Fruit fly (Drosophila melanogaster) whole organism, embryonic: ENCODE data around the gene Aef1.

Experiments
- Bgb ChIP-seq: fragments of 200-800 bp; sonication (Bioruptor generic); IDR thresholded peaks from 2 replicates; pipeline ENCODE4 v1.3.6; 2022; ENCODE audit warnings: missing biosample characterization, missing genetic modification characterization; ENCODE audit not compliant: partially characterized antibody
- CG10431 ChIP-seq: fragments of 200-800 bp; sonication (Bioruptor generic); optimal IDR thresholded peaks from 3 replicates; lab custom pipeline; 2018; ENCODE audit warnings: missing biosample characterization, mild to moderate bottlenecking, missing genetic modification characterization
- CG11504 ChIP-seq: fragments of 200-800 bp; sonication (Bioruptor generic); optimal IDR thresholded peaks from 3 replicates; lab custom pipeline; 2019; ENCODE audit warnings: missing biosample characterization, mild to moderate bottlenecking, missing genetic modification characterization, moderate library complexity
- CG12071 ChIP-seq: fragments of 200-800 bp; sonication (Bioruptor generic); optimal IDR thresholded peaks from 3 replicates; lab custom pipeline; 2018; ENCODE audit warnings: missing biosample characterization, mild to moderate bottlenecking, missing genetic modification characterization
- CG12104 ChIP-seq: fragments of 200-800 bp; sonication (Bioruptor generic); optimal IDR thresholded peaks from 3 replicates; lab custom pipeline; 2016; ENCODE audit warnings: missing biosample characterization, missing genetic modification characterization
- CG12299 ChIP-seq: fragments of 200-800 bp; sonication (Bioruptor generic); optimal IDR thresholded peaks from 2 replicates; lab custom pipeline; 2018; ENCODE audit warnings: missing biosample characterization, mild to moderate bottlenecking, missing genetic modification characterization
- CG15514 ChIP-seq: fragments of 200-800 bp; sonication (Bioruptor generic); optimal IDR thresholded peaks from 3 replicates; lab custom pipeline; 2017; ENCODE audit warnings: missing biosample characterization, missing genetic modification characterization, mild to moderate bottlenecking, moderate library complexity, missing genetic modification reagents
- CG16863 ChIP-seq: fragments of 200-800 bp; sonication (Bioruptor generic); optimal IDR thresholded peaks from 3 replicates; lab custom pipeline; 2016; ENCODE audit warnings: missing biosample characterization, missing genetic modification characterization
- CG17361 ChIP-seq: fragments of 200-800 bp; sonication (Bioruptor generic); IDR thresholded peaks from 3 replicates; pipeline ENCODE4 v1.3.6; 2022; ENCODE audit warnings: missing biosample characterization, missing genetic modification characterization
- CG18262 ChIP-seq: fragments of 200-800 bp; optimal IDR thresholded peaks from 3 replicates; lab custom pipeline; 2019; ENCODE audit warnings: missing biosample characterization, mild to moderate bottlenecking, missing genetic modification characterization, moderate library complexity
- CG18476 ChIP-seq: fragments of 200-800 bp; sonication (Bioruptor generic); optimal IDR thresholded peaks from 2 replicates; lab custom pipeline; 2016; ENCODE audit warnings: missing biosample characterization, mild to moderate bottlenecking, missing genetic modification characterization
- CG18764 ChIP-seq: fragments of 200-800 bp; sonication (Bioruptor generic); optimal IDR thresholded peaks from 3 replicates; lab custom pipeline; 2016; ENCODE audit warnings: missing biosample characterization, missing genetic modification characterization
- CG31441 ChIP-seq: fragments of 200-800 bp; sonication (Bioruptor generic); IDR thresholded peaks from 2 replicates; pipeline ENCODE4 v1.3.6; 2022; ENCODE audit warnings: missing biosample characterization, missing genetic modification characterization
- CG3163 ChIP-seq: fragments of 200-800 bp; sonication (Bioruptor generic); optimal IDR thresholded peaks from 3 replicates; lab custom pipeline; 2016; ENCODE audit warnings: missing biosample characterization, missing genetic modification characterization
- CG33213 ChIP-seq: fragments of 200-800 bp; sonication (Bioruptor generic); optimal IDR thresholded peaks from 3 replicates; lab custom pipeline; 2016; ENCODE audit warnings: missing biosample characterization, missing genetic modification characterization
- CG3407 ChIP-seq: fragments of 200-800 bp; sonication (Bioruptor generic); optimal IDR thresholded peaks from 2 replicates; lab custom pipeline; 2018; ENCODE audit warnings: missing biosample characterization, mild to moderate bottlenecking, missing genetic modification characterization
- CG3838 ChIP-seq: fragments of 200-800 bp; sonication (Bioruptor generic); optimal IDR thresholded peaks from 3 replicates; lab custom pipeline; 2016; ENCODE audit warnings: missing biosample characterization, missing genetic modification characterization
- CG42726 ChIP-seq: fragments of 200-800 bp; sonication (Bioruptor generic); IDR thresholded peaks from 2 replicates; pipeline ENCODE4 v1.3.6; 2022; ENCODE audit warnings: missing biosample characterization, missing genetic modification characterization; ENCODE audit not compliant: partially characterized antibody
- CG4328 ChIP-seq: fragments of 200-800 bp; sonication (Bioruptor generic); optimal IDR thresholded peaks from 3 replicates; lab custom pipeline; 2017; ENCODE audit warnings: missing biosample characterization, missing genetic modification reagents, missing genetic modification characterization
- CG4424 ChIP-seq: fragments of 200-800 bp; sonication (Bioruptor generic); optimal IDR thresholded peaks from 3 replicates; lab custom pipeline; 2016; ENCODE audit warnings: missing biosample characterization, missing genetic modification characterization
- CG5180 ChIP-seq: fragments of 200-800 bp; sonication (Bioruptor generic); optimal IDR thresholded peaks from 3 replicates; lab custom pipeline; 2017; ENCODE audit warnings: missing biosample characterization, missing genetic modification characterization, mild to moderate bottlenecking, moderate library complexity, missing genetic modification reagents
- CG6175 ChIP-seq: fragments of 200-800 bp; sonication (Bioruptor generic); IDR thresholded peaks from 3 replicates; pipeline ENCODE4 v1.3.6; 2022; ENCODE audit warnings: missing biosample characterization, missing genetic modification characterization
- CG6654 ChIP-seq: fragments of 200-800 bp; sonication (Bioruptor generic); optimal IDR thresholded peaks from 2 replicates; lab custom pipeline; 2017; ENCODE audit warnings: missing biosample characterization, mild to moderate bottlenecking, missing genetic modification characterization
- CG6791 ChIP-seq: fragments of 200-800 bp; sonication (Bioruptor generic); IDR thresholded peaks from 3 replicates; pipeline ENCODE4 v1.3.6; 2022; ENCODE audit warnings: missing biosample characterization, missing genetic modification characterization; ENCODE audit not compliant: partially characterized antibody
- CG6854 ChIP-seq: fragments of 200-800 bp; sonication (Bioruptor generic); optimal IDR thresholded peaks from 3 replicates; lab custom pipeline; 2017; ENCODE audit warnings: missing biosample characterization, mild to moderate bottlenecking, missing genetic modification characterization
- CG7357 ChIP-seq: fragments of 200-800 bp; sonication (Bioruptor generic); IDR thresholded peaks from 3 replicates; pipeline ENCODE4 v1.3.6; 2022; ENCODE audit warnings: missing biosample characterization, missing genetic modification characterization
- CG7786 ChIP-seq: fragments of 200-800 bp; sonication (Bioruptor generic); optimal IDR thresholded peaks from 2 replicates; lab custom pipeline; 2016; ENCODE audit warnings: missing biosample characterization, missing genetic modification characterization
- CG8290 ChIP-seq, 3 experiments: fragments of 200-800 bp; sonication (Bioruptor generic); optimal IDR thresholded peaks; 2 replicates each; lab custom pipeline; 2016 to 2019; ENCODE audit warnings: missing biosample characterization in 3 of 3, missing genetic modification characterization in 3 of 3, mild to moderate bottlenecking in 2 of 3, moderate library complexity in 1 of 3
- D ChIP-seq, 2 experiments: fragments of 200-800 bp in 1 of 2; fragments of >200 bp in 1 of 2; sonication (Bioruptor generic) in 1 of 2; optimal IDR thresholded peaks; 2 replicates in 1 of 2; 3 replicates in 1 of 2; lab custom pipeline; 2017; ENCODE audit warnings: mild to moderate bottlenecking in 1 of 2, missing biosample characterization in 1 of 2, missing genetic modification characterization in 1 of 2, missing genetic modification reagents in 1 of 2
- GATAe ChIP-seq: fragments of 200-800 bp; sonication (Bioruptor generic); conservative IDR thresholded peaks from 2 replicates; pipeline ENCODE4 v1.3.6; 2022; ENCODE audit warnings: missing biosample characterization, missing genetic modification characterization
- H2.0 ChIP-seq: fragments of 200-800 bp; sonication (Bioruptor generic); IDR thresholded peaks from 2 replicates; pipeline ENCODE4 v1.3.6; 2022; ENCODE audit warnings: missing biosample characterization, missing genetic modification characterization
- HLH3B ChIP-seq: fragments of 200-800 bp; sonication (Bioruptor generic); IDR thresholded peaks from 2 replicates; pipeline ENCODE4 v1.3.6; 2022; ENCODE audit warnings: missing biosample characterization, missing genetic modification characterization
- Hsf ChIP-seq: fragments of 200-800 bp; sonication (Bioruptor generic); optimal IDR thresholded peaks from 3 replicates; lab custom pipeline; 2016; ENCODE audit warnings: missing biosample characterization, missing genetic modification characterization
- NfI ChIP-seq: fragments of 200-800 bp; sonication (Bioruptor generic); optimal IDR thresholded peaks from 3 replicates; lab custom pipeline; 2018; ENCODE audit warnings: missing biosample characterization, mild to moderate bottlenecking, missing genetic modification characterization, moderate library complexity
- PHDP ChIP-seq: fragments of 200-800 bp; sonication (Bioruptor generic); optimal IDR thresholded peaks from 3 replicates; lab custom pipeline; 2018; ENCODE audit warnings: missing biosample characterization, mild to moderate bottlenecking, missing genetic modification characterization, moderate library complexity
- Sox100B ChIP-seq: fragments of 200-800 bp; sonication (Bioruptor generic); optimal IDR thresholded peaks from 3 replicates; lab custom pipeline; 2018; ENCODE audit warnings: missing biosample characterization, mild to moderate bottlenecking, missing genetic modification characterization
- Stat92E ChIP-seq, 3 experiments: fragments of >200 bp in 2 of 3; fragments of 200-800 bp in 1 of 3; sonication (Bioruptor generic) in 1 of 3; optimal IDR thresholded peaks; 2 replicates each; lab custom pipeline; 2017 to 2019; ENCODE audit warnings: missing biosample characterization in 3 of 3, missing genetic modification characterization in 3 of 3, mild to moderate bottlenecking in 1 of 3, moderate library complexity in 1 of 3
- Trl ChIP-seq, 3 experiments: fragments of >200 bp in 2 of 3; fragments of 200-800 bp in 1 of 3; sonication (Bioruptor generic) in 1 of 3; optimal IDR thresholded peaks; 2 replicates in 1 of 3; 3 replicates in 2 of 3; lab custom pipeline; 2016 to 2017; ENCODE audit warnings: missing biosample characterization in 1 of 3, missing genetic modification characterization in 1 of 3
- Usf ChIP-seq: fragments of 200-800 bp; sonication (Bioruptor generic); optimal IDR thresholded peaks from 2 replicates; lab custom pipeline; 2017; ENCODE audit warnings: missing genotype, missing biosample characterization, missing genetic modification characterization
- cg ChIP-seq: fragments of 200-800 bp; sonication (Bioruptor generic); optimal IDR thresholded peaks from 3 replicates; lab custom pipeline; 2019; ENCODE audit warnings: missing biosample characterization, mild to moderate bottlenecking, missing genetic modification characterization, moderate library complexity
- gcm ChIP-seq: fragments of 200-800 bp; sonication (Bioruptor generic); optimal IDR thresholded peaks from 2 replicates; lab custom pipeline; 2019; ENCODE audit warnings: missing biosample characterization, mild to moderate bottlenecking, missing genetic modification characterization, moderate library complexity
- gcm2 ChIP-seq: fragments of 200-800 bp; sonication (Bioruptor generic); optimal IDR thresholded peaks from 2 replicates; lab custom pipeline; 2016; ENCODE audit warnings: missing biosample characterization, missing genetic modification characterization
- gsb ChIP-seq: fragments of 200-800 bp; sonication (Bioruptor generic); IDR thresholded peaks from 2 replicates; pipeline ENCODE4 v1.3.6; 2022; ENCODE audit warnings: missing biosample characterization, missing genetic modification characterization
- gsb-n ChIP-seq: fragments of 200-800 bp; sonication (Bioruptor generic); optimal IDR thresholded peaks from 3 replicates; lab custom pipeline; 2018; ENCODE audit warnings: missing biosample characterization, mild to moderate bottlenecking, missing genetic modification characterization
- jing ChIP-seq: fragments of 200-800 bp; sonication (Bioruptor generic); optimal IDR thresholded peaks from 2 replicates; lab custom pipeline; 2018; ENCODE audit warnings: missing biosample characterization, mild to moderate bottlenecking, missing genetic modification characterization
- nerfin-2 ChIP-seq: fragments of 200-800 bp; sonication (Bioruptor generic); IDR thresholded peaks from 2 replicates; pipeline ENCODE4 v1.3.6; 2022; ENCODE audit warnings: missing biosample characterization, missing genetic modification characterization; ENCODE audit not compliant: partially characterized antibody
- ro ChIP-seq: fragments of 200-800 bp; sonication (Bioruptor generic); IDR thresholded peaks from 2 replicates; pipeline ENCODE4 v1.3.6; 2022; ENCODE audit warnings: missing biosample characterization, missing genetic modification characterization
- sima ChIP-seq: fragments of 200-800 bp; sonication (Bioruptor generic); optimal IDR thresholded peaks from 2 replicates; lab custom pipeline; 2016; ENCODE audit warnings: missing biosample characterization, missing genetic modification characterization
- sr ChIP-seq: fragments of 200-800 bp; sonication (Bioruptor generic); IDR thresholded peaks from 3 replicates; pipeline ENCODE4 v1.3.6; 2022; ENCODE audit warnings: missing biosample characterization, missing genetic modification characterization

The Aef1 gene

DNA sequence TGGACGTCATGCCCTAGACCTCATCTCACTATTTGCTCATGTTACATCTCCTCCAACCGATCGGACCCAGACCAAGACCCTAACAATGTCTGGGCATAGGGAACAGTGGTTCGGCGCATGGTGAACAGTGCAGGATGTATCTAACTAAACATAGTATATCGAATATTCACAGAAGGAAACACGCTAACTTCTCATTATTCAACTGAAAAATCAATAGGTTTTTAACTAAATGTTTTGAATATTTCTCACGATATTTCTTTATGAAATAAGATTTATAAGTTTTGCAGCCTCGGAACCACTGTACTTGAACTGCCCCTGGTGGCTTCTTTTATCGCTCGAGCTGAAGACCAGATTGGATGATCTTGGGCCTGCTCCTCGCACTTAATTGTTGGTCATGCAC lies 20.4 kb downstream of the Aef1 start (continued):
- no peak for TF ChIP-seq cg
- no peak for TF ChIP-seq CG6175 (GFP tag; lab: Robert Waterston, UW)
- TF ChIP-seq Stat92E (GFP tag; optimal IDR thresholded peaks at IDR 0.05; lab: Kevin White, UChicago) = no peak
- peak; percentile 4 for TF ChIP-seq CG12104 (GFP tag; lab: Kevin White, UChicago)
- TF ChIP-seq Trl (optimal IDR thresholded peaks at IDR 0.05; lab: Kevin White, UChicago) = no peak
- TF ChIP-seq Trl (GFP tag; optimal IDR thresholded peaks at IDR 0.05; lab: Kevin White, UChicago) = peak; percentile 47
- peak; percentile 60 for TF ChIP-seq Usf
- peak; percentile 74 for TF ChIP-seq gsb-n (tag; lab: Kevin White, UChicago)
- TF ChIP-seq Hsf (GFP tag; lab: Kevin White, UChicago) = peak; percentile 57
- peak; percentile 19 for TF ChIP-seq jing
- TF ChIP-seq CG42726 = no peak
- TF ChIP-seq CG12071 (GFP tag; lab: Kevin White, UChicago) = no peak
- no peak for TF ChIP-seq nerfin-2 (GFP tag; lab: Robert Waterston, UW)
- TF ChIP-seq CG4328 (GFP tag; lab: Kevin White, UChicago) = no peak
- no peak for TF ChIP-seq CG3163
- TF ChIP-seq CG12299 (tag; lab: Kevin White, UChicago) = no peak
- TF ChIP-seq CG17361 (GFP tag; lab: Robert Waterston, UW) = peak; percentile 68
- TF ChIP-seq HLH3B = 0 out of 2 replicates have a peak, but pooled peaks have one; percentile 12
- peak; percentile 23 for TF ChIP-seq CG18476 (GFP tag; lab: Kevin White, UChicago)
- no peak for TF ChIP-seq CG6791 (GFP tag; lab: Robert Waterston, UW)
- TF ChIP-seq Sox100B = peak; percentile 16
- no peak for TF ChIP-seq gsb (GFP tag; lab: Robert Waterston, UW)
- no peak for TF ChIP-seq CG6854 (GFP tag; lab: Kevin White, UChicago)
- peak; percentile 54 for TF ChIP-seq CG16863 (GFP tag; lab: Kevin White, UChicago)
- TF ChIP-seq gcm (GFP tag; lab: Kevin White, UChicago) = peak; percentile 62
- TF ChIP-seq CG18764 (GFP tag; lab: Kevin White, UChicago) = peak; percentile 22
- peak; percentile 66 for TF ChIP-seq CG3407 (GFP tag; lab: Kevin White, UChicago)
- no peak for TF ChIP-seq CG15514
- peak; percentile 33 for TF ChIP-seq CG33213 (GFP tag; lab: Kevin White, UChicago)
- TF ChIP-seq CG11504 (tag; lab: Kevin White, UChicago) = peak; percentile 55
- TF ChIP-seq PHDP (tag; lab: Kevin White, UChicago) = peak; percentile 10
- TF ChIP-seq GATAe (GFP tag; lab: Robert Waterston, UW) = no peak
- peak; percentile 75 for TF ChIP-seq CG4424 (GFP tag; lab: Kevin White, UChicago)
- TF ChIP-seq ro = no peak
- TF ChIP-seq sima = no peak
- TF ChIP-seq H2.0 = peak; percentile 38
- TF ChIP-seq CG5180 (GFP tag; lab: Kevin White, UChicago) = no peak
- no peak for TF ChIP-seq CG8290 (GFP tag; optimal IDR thresholded peaks at IDR 0.05; lab: Kevin White, UChicago)
- TF ChIP-seq CG8290 (tag; optimal IDR thresholded peaks at IDR 0.05; lab: Kevin White, UChicago) = no peak
- TF ChIP-seq gcm2 (GFP tag; lab: Kevin White, UChicago) = no peak
- TF ChIP-seq CG7357 (GFP tag; lab: Robert Waterston, UW) = 0 out of 3 replicates have a peak, but pooled peaks have one; percentile 44
- TF ChIP-seq CG3838 (GFP tag; lab: Kevin White, UChicago) = no peak
- no peak for TF ChIP-seq CG10431 (GFP tag; lab: Kevin White, UChicago)
- TF ChIP-seq CG18262 (tag; lab: Kevin White, UChicago) = peak; percentile 86
- TF ChIP-seq CG31441 = peak; percentile 71
- no peak for TF ChIP-seq sr
- TF ChIP-seq CG7786 (GFP tag; lab: Kevin White, UChicago) = peak; percentile 42
- TF ChIP-seq CG6654 = peak; percentile 6
- no peak for TF ChIP-seq NfI
- no peak for TF ChIP-seq Bgb (GFP tag; lab: Robert Waterston, UW)
- no peak for TF ChIP-seq D (optimal IDR thresholded peaks at IDR 0.05; lab: Kevin White, UChicago)
- peak; percentile 69 for TF ChIP-seq D (GFP tag; optimal IDR thresholded peaks at IDR 0.05; lab: Kevin White, UChicago)
